Worm (Caenorhabditis elegans): ENCODE data around the gene M01H9.2.

Gene M01H9.2

DNA sequence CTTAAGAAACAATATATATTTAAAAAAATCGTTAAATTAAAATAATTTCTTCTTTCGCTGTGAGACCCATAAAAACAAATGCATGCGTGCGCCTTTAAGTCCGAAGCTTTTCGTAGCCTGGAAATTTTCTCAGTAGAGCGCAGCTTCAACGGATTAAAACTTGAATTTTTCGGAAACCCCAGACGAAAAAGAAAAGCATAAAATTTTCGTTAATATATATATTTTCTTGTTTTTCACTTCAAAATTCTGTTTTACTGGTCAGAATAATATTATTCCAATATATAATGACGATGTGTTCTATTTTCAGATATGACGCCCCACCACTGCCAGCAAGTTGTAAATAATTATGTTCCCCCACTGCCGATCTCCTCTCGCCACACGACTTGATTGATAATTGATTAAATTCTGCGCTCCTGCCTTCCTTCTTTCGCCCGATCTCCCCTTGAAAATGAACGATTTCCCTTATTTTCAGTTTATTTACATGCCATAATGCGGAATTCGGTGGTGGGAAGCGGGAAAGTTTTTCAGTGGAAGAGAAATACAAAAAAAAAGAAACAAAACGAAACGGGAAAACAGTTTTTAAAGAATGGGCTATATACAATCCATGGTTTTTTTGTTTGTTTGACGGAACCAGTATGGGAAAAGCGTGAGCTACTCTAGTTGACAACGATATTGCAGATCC lies 5.2 kb upstream of the M01H9.2 start (continued):
- TF ChIP-seq alr-1 (tag; optimal IDR thresholded peaks at IDR 0.05) (no peak), nhr-11 (tag; optimal IDR thresholded peaks at IDR 0.05) (no peak), zag-1 (tag; optimal IDR thresholded peaks at IDR 0.05) (no peak)

ce11 chrIV:4465184-4465583 lies 2.2 kb upstream of the M01H9.2 start, which contains the start of gene M01H9.5:
Gene M01H9.5, plus strand, starts transcription at chrIV:4465484.
- TF ChIP-seq sma-9 (GFP tag; optimal IDR thresholded peaks at IDR 0.05) (no peak), sma-9 (tag; optimal IDR thresholded peaks at IDR 0.05) (no peak), unc-62 (GFP tag; optimal IDR thresholded peaks at IDR 0.05) (no peak), snpc-4 (tag; optimal IDR thresholded peaks at IDR 0.05) (no peak), lin-39 (tag; optimal IDR thresholded peaks at IDR 0.05) (no peak)

DNA sequence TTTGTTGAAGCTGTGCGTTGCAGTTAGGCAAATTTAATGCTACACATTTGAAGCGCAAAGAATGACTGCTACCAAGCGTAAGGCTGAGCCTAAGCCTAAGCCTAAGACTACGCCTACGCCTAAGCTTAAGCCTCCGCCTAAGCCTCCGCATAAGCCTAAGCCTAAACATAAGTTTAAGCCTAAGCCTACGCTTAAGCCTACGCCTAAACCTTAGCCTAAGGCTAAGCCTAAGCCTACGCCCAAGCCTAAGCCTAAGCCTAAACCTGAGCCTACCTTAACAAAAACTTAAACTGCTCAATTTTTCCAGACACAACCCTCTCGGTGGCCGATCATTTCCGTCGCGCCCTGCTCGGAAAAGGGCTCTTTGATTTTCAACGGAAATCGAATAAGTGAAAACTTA lies 3.7 kb downstream of the M01H9.2 start:
- TF ChIP-seq fos-1 (tag; optimal IDR thresholded peaks at IDR 0.05) (no peak), lin-39 (tag; optimal IDR thresholded peaks at IDR 0.05) (no peak), lin-11 (tag; optimal IDR thresholded peaks at IDR 0.05) (no peak), nhr-23 (tag; optimal IDR thresholded peaks at IDR 0.05) (no peak), ZK546.5 (tag; optimal IDR thresholded peaks at IDR 0.05) (no peak), C34F6.9 (tag; optimal IDR thresholded peaks at IDR 0.05) (no peak), nhr-25 (tag; optimal IDR thresholded peaks at IDR 0.05) (no peak), lsy-2 (tag; optimal IDR thresholded peaks at IDR 0.05) (no peak), ztf-1 (GFP tag; conservative IDR thresholded peaks at IDR 0.05) (no peak), lin-13 (GFP tag; optimal IDR thresholded peaks at IDR 0.05) (no peak), sma-9 (GFP tag; optimal IDR thresholded peaks at IDR 0.05) (no peak), sma-9 (tag; optimal IDR thresholded peaks at IDR 0.05) (no peak), mbf-1 (tag; optimal IDR thresholded peaks at IDR 0.05) (no peak), nhr-11 (tag; optimal IDR thresholded peaks at IDR 0.05) (no peak)

DNA sequence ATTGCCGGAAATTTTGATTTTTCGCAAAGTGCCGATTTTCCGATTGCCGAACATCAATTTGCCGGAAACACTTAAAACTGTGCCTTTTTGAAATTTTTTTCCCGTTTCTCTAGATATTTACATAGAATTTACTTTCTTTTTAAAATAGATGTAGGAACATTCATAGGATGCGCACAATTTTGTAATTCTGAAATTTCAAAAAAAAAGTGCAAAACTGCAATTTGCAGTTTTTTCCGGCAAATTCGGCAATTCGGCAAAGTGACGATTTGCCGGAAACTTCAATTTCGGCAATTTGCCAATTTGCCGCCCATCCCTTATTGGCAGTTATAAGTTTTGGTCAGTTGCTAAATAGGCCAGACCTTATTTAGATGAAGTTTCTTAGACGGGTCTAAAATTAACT lies 6.4 kb downstream of the M01H9.2 start:
- TF ChIP-seq zag-1 (tag; optimal IDR thresholded peaks at IDR 0.05) (no peak), ceh-16 (tag; optimal IDR thresholded peaks at IDR 0.05) (no peak), aly-2 (tag; optimal IDR thresholded peaks at IDR 0.05) (no peak), unc-62 (GFP tag; optimal IDR thresholded peaks at IDR 0.05) (no peak), nhr-25 (tag; optimal IDR thresholded peaks at IDR 0.05) (no peak), ztf-1 (GFP tag; conservative IDR thresholded peaks at IDR 0.05) (no peak)

DNA sequence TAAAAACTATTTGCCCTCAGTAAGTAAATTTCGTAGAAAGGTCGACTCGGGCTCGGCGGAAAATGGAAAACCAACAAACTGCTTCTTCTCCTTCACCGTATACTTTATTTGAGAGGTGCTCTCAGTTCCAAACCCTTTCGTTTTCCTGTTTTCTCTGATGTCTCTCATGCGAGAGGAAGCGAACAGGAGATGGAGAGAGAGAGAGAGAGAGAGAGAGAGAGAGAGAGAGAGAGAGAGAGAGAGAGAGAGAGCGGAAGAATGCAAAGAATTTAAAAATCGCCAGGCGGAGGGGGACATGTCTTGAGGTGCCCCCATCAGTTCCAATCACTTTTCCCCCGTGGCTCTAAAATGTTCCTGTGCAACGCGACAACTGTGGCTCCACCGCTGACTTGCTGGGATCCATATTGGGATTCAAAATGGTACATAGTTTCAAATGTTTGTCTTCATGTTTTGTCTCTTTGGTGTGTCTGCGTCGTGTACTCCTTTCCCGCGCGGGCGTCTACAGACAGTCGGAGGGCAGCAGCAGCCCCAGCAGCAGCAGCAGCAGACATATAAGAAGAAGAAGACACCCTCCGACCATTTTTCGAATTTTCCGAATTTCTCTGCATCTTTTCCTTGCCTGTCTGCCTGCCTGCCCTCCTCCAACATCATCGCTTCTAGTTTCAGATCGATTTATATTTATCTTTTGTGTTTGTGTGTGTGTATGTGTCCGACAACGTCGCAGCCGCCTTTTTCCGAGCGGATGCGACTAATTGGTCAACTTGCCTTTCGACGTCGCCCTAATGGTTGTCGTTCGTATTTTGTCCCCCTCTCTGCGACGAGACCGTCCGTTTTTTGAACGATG lies 8.5 kb downstream of the M01H9.2 start, which contains the start of gene R08C7.11:
R08C7.11 (minus strand) TSS at position 608 of the 844 bp plus-strand sequence.
- TF ChIP-seq ztf-1 (GFP tag; conservative IDR thresholded peaks at IDR 0.05) (no peak), C34F6.9 (tag; optimal IDR thresholded peaks at IDR 0.05) (no peak), nhr-129 (tag; optimal IDR thresholded peaks at IDR 0.05) (peak; percentile 53), ceh-82 (tag; optimal IDR thresholded peaks at IDR 0.05) (no peak), F13H6.1 (tag; optimal IDR thresholded peaks at IDR 0.05) (peak; percentile 62), peb-1 (tag; optimal IDR thresholded peaks at IDR 0.05) (peak; percentile 29), alr-1 (tag; optimal IDR thresholded peaks at IDR 0.05) (no peak), fos-1 (tag; optimal IDR thresholded peaks at IDR 0.05) (no peak), nhr-10 (tag; optimal IDR thresholded peaks at IDR 0.05) (no peak), sma-9 (GFP tag; optimal IDR thresholded peaks at IDR 0.05) (no peak), sma-9 (tag; optimal IDR thresholded peaks at IDR 0.05) (no peak), skn-1 (tag; optimal IDR thresholded peaks at IDR 0.05) (no peak), mbf-1 (tag; optimal IDR thresholded peaks at IDR 0.05) (no peak), crh-2 (tag; optimal IDR thresholded peaks at IDR 0.05) (no peak), blmp-1 (tag; optimal IDR thresholded peaks at IDR 0.05; ENCODE audit: insufficient read depth) (peak; percentile 38), zag-1 (tag; optimal IDR thresholded peaks at IDR 0.05) (no peak), nhr-21 (tag; optimal IDR thresholded peaks at IDR 0.05) (no peak), ama-1 (optimal IDR thresholded peaks at IDR 0.05) (no peak), R02D3.7 (tag; optimal IDR thresholded peaks at IDR 0.05) (no peak), Y55F3AM.14 (GFP tag; optimal IDR thresholded peaks at IDR 0.05) (no peak), nhr-237 (tag; optimal IDR thresholded peaks at IDR 0.05) (no peak), nhr-25 (tag; optimal IDR thresholded peaks at IDR 0.05) (peak; percentile 29), gmeb-1 (tag; optimal IDR thresholded peaks at IDR 0.05) (no peak), ZK546.5 (tag; optimal IDR thresholded peaks at IDR 0.05) (no peak), elt-3 (tag; optimal IDR thresholded peaks at IDR 0.05) (no peak), lsy-2 (tag; optimal IDR thresholded peaks at IDR 0.05) (peak in 1 of 2 experiments; percentile 26), elt-1 (tag; optimal IDR thresholded peaks at IDR 0.05) (no peak), aly-2 (tag; optimal IDR thresholded peaks at IDR 0.05) (no peak), lin-11 (tag; optimal IDR thresholded peaks at IDR 0.05) (no peak), nhr-6 (tag; optimal IDR thresholded peaks at IDR 0.05) (no peak), lin-39 (tag; optimal IDR thresholded peaks at IDR 0.05) (no peak), mab-5 (tag; optimal IDR thresholded peaks at IDR 0.05) (no peak), ztf-11 (tag; optimal IDR thresholded peaks at IDR 0.05) (no peak), nhr-12 (tag; optimal IDR thresholded peaks at IDR 0.05) (no peak), unc-55 (GFP tag; optimal IDR thresholded peaks at IDR 0.05) (no peak)

Measured in whole organism, L2 larva.